Fruit fly (Drosophila melanogaster) whole organism, embryonic: ENCODE results near the gene CG13359.

ENCODE experiments used
- Antp ChIP-seq: fragments of 200-800 bp; sonication (Bioruptor generic); optimal IDR thresholded peaks from 3 replicates; lab custom pipeline; 2016; ENCODE audit warnings: missing biosample characterization, missing genetic modification characterization
- Atf6 ChIP-seq: fragments of 200-800 bp; sonication (Bioruptor generic); IDR thresholded peaks from 2 replicates; pipeline ENCODE4 v1.3.6; 2022; ENCODE audit warnings: missing biosample characterization, missing genetic modification characterization
- CG12155 ChIP-seq: fragments of 200-800 bp; sonication (Bioruptor generic); optimal IDR thresholded peaks from 3 replicates; lab custom pipeline; 2016; ENCODE audit warnings: missing biosample characterization, missing genetic modification characterization
- CG13296 ChIP-seq: fragments of 200-800 bp; sonication (Bioruptor generic); optimal IDR thresholded peaks from 3 replicates; lab custom pipeline; 2018; ENCODE audit warnings: missing biosample characterization, mild to moderate bottlenecking, missing genetic modification characterization
- CG15514 ChIP-seq: fragments of 200-800 bp; sonication (Bioruptor generic); optimal IDR thresholded peaks from 3 replicates; lab custom pipeline; 2017; ENCODE audit warnings: missing biosample characterization, missing genetic modification characterization, mild to moderate bottlenecking, moderate library complexity, missing genetic modification reagents
- CG17361 ChIP-seq: fragments of 200-800 bp; sonication (Bioruptor generic); IDR thresholded peaks from 3 replicates; pipeline ENCODE4 v1.3.6; 2022; ENCODE audit warnings: missing biosample characterization, missing genetic modification characterization
- CG17612 ChIP-seq: fragments of 200-800 bp; sonication (Bioruptor generic); IDR thresholded peaks from 2 replicates; pipeline ENCODE4 v1.3.6; 2022; ENCODE audit warnings: missing biosample characterization, missing genetic modification characterization
- CG18764 ChIP-seq: fragments of 200-800 bp; sonication (Bioruptor generic); optimal IDR thresholded peaks from 3 replicates; lab custom pipeline; 2016; ENCODE audit warnings: missing biosample characterization, missing genetic modification characterization
- CG2116 ChIP-seq: fragments of 200-800 bp; sonication (Bioruptor generic); optimal IDR thresholded peaks from 3 replicates; lab custom pipeline; 2018; ENCODE audit warnings: missing biosample characterization, mild to moderate bottlenecking, missing genetic modification characterization
- CG34376 ChIP-seq: fragments of 200-800 bp; sonication (Bioruptor generic); optimal IDR thresholded peaks from 2 replicates; lab custom pipeline; 2018; ENCODE audit warnings: missing biosample characterization, mild to moderate bottlenecking, missing genetic modification characterization
- CG43689 ChIP-seq: fragments of 200-800 bp; sonication (Bioruptor generic); IDR thresholded peaks from 2 replicates; pipeline ENCODE4 v1.3.6; 2022; ENCODE audit warnings: missing biosample characterization, missing genetic modification characterization
- CG7786 ChIP-seq: fragments of 200-800 bp; sonication (Bioruptor generic); optimal IDR thresholded peaks from 2 replicates; lab custom pipeline; 2016; ENCODE audit warnings: missing biosample characterization, missing genetic modification characterization
- CG7839 ChIP-seq: fragments of 200-800 bp; sonication (Bioruptor generic); optimal IDR thresholded peaks from 3 replicates; lab custom pipeline; 2018; ENCODE audit warnings: missing biosample characterization, mild to moderate bottlenecking, missing genetic modification characterization, moderate library complexity
- CG7987 ChIP-seq: fragments of 200-800 bp; sonication (Bioruptor generic); optimal IDR thresholded peaks from 2 replicates; lab custom pipeline; 2018; ENCODE audit warnings: missing biosample characterization, mild to moderate bottlenecking, missing genetic modification characterization, moderate library complexity
- CG8359 ChIP-seq: fragments of 200-800 bp; sonication (Bioruptor generic); optimal IDR thresholded peaks from 2 replicates; lab custom pipeline; 2017; ENCODE audit warnings: missing biosample characterization, mild to moderate bottlenecking, missing genetic modification characterization, borderline replicate concordance
- D19A ChIP-seq: fragments of 200-800 bp; optimal IDR thresholded peaks from 3 replicates; lab custom pipeline; 2019; ENCODE audit warnings: missing biosample characterization, mild to moderate bottlenecking, missing genetic modification characterization, moderate library complexity
- Deaf1 ChIP-seq: fragments of 200-800 bp; optimal IDR thresholded peaks from 3 replicates; lab custom pipeline; 2019; ENCODE audit warnings: missing biosample characterization, mild to moderate bottlenecking, missing genetic modification characterization, moderate library complexity
- Dfd ChIP-seq, 2 experiments: fragments of >200 bp; optimal IDR thresholded peaks; 2 replicates each; lab custom pipeline; 2017; ENCODE audit warnings: missing biosample characterization in 2 of 2, missing genetic modification characterization in 2 of 2
- Dref ChIP-seq: fragments of 200-800 bp; sonication (Bioruptor generic); IDR thresholded peaks from 2 replicates; pipeline ENCODE4 v1.3.6; 2022; ENCODE audit warnings: missing biosample characterization, missing genetic modification characterization
- E2f2 ChIP-seq: fragments of 200-800 bp; sonication (Bioruptor generic); IDR thresholded peaks from 2 replicates; pipeline ENCODE4 v1.3.6; 2022; ENCODE audit warnings: missing biosample characterization, missing genetic modification characterization
- Ets97D ChIP-seq: fragments of 200-800 bp; sonication (Bioruptor generic); optimal IDR thresholded peaks from 3 replicates; lab custom pipeline; 2016; ENCODE audit warnings: missing biosample characterization, missing genetic modification characterization
- Lhr ChIP-seq: fragments of 200-800 bp; sonication (Bioruptor generic); optimal IDR thresholded peaks from 3 replicates; lab custom pipeline; 2017; ENCODE audit warnings: mild to moderate bottlenecking, missing biosample characterization, missing genetic modification reagents, missing genetic modification characterization
- Mes4 ChIP-seq: fragments of 200-800 bp; sonication (Bioruptor generic); optimal IDR thresholded peaks from 2 replicates; lab custom pipeline; 2016; ENCODE audit warnings: missing biosample characterization, missing genetic modification characterization
- Nf-YA ChIP-seq: fragments of 200-800 bp; sonication (Bioruptor generic); IDR thresholded peaks from 2 replicates; pipeline ENCODE4 v1.3.6; 2022; ENCODE audit warnings: missing biosample characterization, missing genetic modification characterization
- Nf-YB ChIP-seq: fragments of 200-800 bp; sonication (Bioruptor generic); optimal IDR thresholded peaks from 3 replicates; lab custom pipeline; 2019; ENCODE audit warnings: missing biosample characterization, mild to moderate bottlenecking, missing genetic modification characterization, moderate library complexity
- Pdp1 ChIP-seq, 2 experiments: fragments of 200-800 bp; sonication (Bioruptor generic); optimal IDR thresholded peaks; 3 replicates each; lab custom pipeline; 2016; ENCODE audit warnings: missing biosample characterization in 2 of 2, missing genetic modification characterization in 2 of 2, mild to moderate bottlenecking in 1 of 2, moderate library complexity in 1 of 2
- Trl ChIP-seq, 3 experiments: fragments of >200 bp in 2 of 3; fragments of 200-800 bp in 1 of 3; sonication (Bioruptor generic) in 1 of 3; optimal IDR thresholded peaks; 2 replicates in 1 of 3; 3 replicates in 2 of 3; lab custom pipeline; 2016 to 2017; ENCODE audit warnings: missing biosample characterization in 1 of 3, missing genetic modification characterization in 1 of 3
- Xbp1 ChIP-seq: fragments of 200-800 bp; sonication (Bioruptor generic); optimal IDR thresholded peaks from 3 replicates; lab custom pipeline; 2016; ENCODE audit warnings: missing biosample characterization, mild to moderate bottlenecking, missing genetic modification characterization
- ac ChIP-seq: fragments of 200-800 bp; sonication (Bioruptor generic); optimal IDR thresholded peaks from 3 replicates; lab custom pipeline; 2017; ENCODE audit warnings: missing biosample characterization, mild to moderate bottlenecking, missing genetic modification characterization
- ash1 ChIP-seq: fragments of 200-800 bp; sonication (Bioruptor generic); optimal IDR thresholded peaks from 2 replicates; lab custom pipeline; 2018; ENCODE audit warnings: missing biosample characterization, mild to moderate bottlenecking, missing genetic modification characterization
- ato ChIP-seq: fragments of 200-800 bp; sonication (Bioruptor generic); IDR thresholded peaks from 2 replicates; pipeline ENCODE4 v1.3.6; 2022; ENCODE audit warnings: missing biosample characterization, missing genetic modification characterization; ENCODE audit not compliant: partially characterized antibody
- bbx ChIP-seq: fragments of 200-800 bp; sonication (Bioruptor generic); IDR thresholded peaks from 2 replicates; pipeline ENCODE4 v1.3.6; 2022; ENCODE audit warnings: missing biosample characterization, missing genetic modification characterization; ENCODE audit not compliant: partially characterized antibody
- cas ChIP-seq: fragments of 200-800 bp; sonication (Bioruptor generic); IDR thresholded peaks from 2 replicates; pipeline ENCODE4 v1.3.6; 2022; ENCODE audit warnings: missing biosample characterization, missing genetic modification characterization
- ewg ChIP-seq: fragments of 200-800 bp; sonication (Bioruptor generic); optimal IDR thresholded peaks from 3 replicates; lab custom pipeline; 2017; ENCODE audit warnings: mild to moderate bottlenecking, missing biosample characterization, missing genetic modification reagents, missing genetic modification characterization
- fd64A ChIP-seq: fragments of 200-800 bp; sonication (Bioruptor generic); optimal IDR thresholded peaks from 3 replicates; lab custom pipeline; 2018; ENCODE audit warnings: missing biosample characterization, mild to moderate bottlenecking, missing genetic modification characterization
- ftz-f1 ChIP-seq: fragments of 200-800 bp; sonication (Bioruptor generic); optimal IDR thresholded peaks from 2 replicates; lab custom pipeline; 2016; ENCODE audit warnings: missing biosample characterization, missing genetic modification characterization
- gcm2 ChIP-seq: fragments of 200-800 bp; sonication (Bioruptor generic); optimal IDR thresholded peaks from 2 replicates; lab custom pipeline; 2016; ENCODE audit warnings: missing biosample characterization, missing genetic modification characterization
- grau ChIP-seq: fragments of 200-800 bp; optimal IDR thresholded peaks from 3 replicates; lab custom pipeline; 2019; ENCODE audit warnings: missing biosample characterization, mild to moderate bottlenecking, missing genetic modification characterization, moderate library complexity
- her ChIP-seq: fragments of 200-800 bp; sonication (Bioruptor generic); optimal IDR thresholded peaks from 2 replicates; lab custom pipeline; 2016; ENCODE audit warnings: missing biosample characterization, missing genetic modification characterization
- ind ChIP-seq: fragments of 200-800 bp; sonication (Bioruptor generic); optimal IDR thresholded peaks from 3 replicates; lab custom pipeline; 2016; ENCODE audit warnings: missing biosample characterization, missing genetic modification characterization
- jumu ChIP-seq: fragments of 200-800 bp; sonication (Bioruptor generic); optimal IDR thresholded peaks from 3 replicates; lab custom pipeline; 2016; ENCODE audit warnings: missing biosample characterization, missing genetic modification characterization
- mld ChIP-seq: fragments of 200-800 bp; sonication (Bioruptor generic); IDR thresholded peaks from 3 replicates; pipeline ENCODE4 v1.3.6; 2022; ENCODE audit warnings: missing biosample characterization, missing genetic modification characterization; ENCODE audit not compliant: partially characterized antibody
- nau ChIP-seq: fragments of 200-800 bp; sonication (Bioruptor generic); optimal IDR thresholded peaks from 3 replicates; lab custom pipeline; 2017; ENCODE audit warnings: missing biosample characterization, mild to moderate bottlenecking, missing genetic modification characterization, missing genetic modification reagents
- onecut ChIP-seq: fragments of 200-800 bp; sonication (Bioruptor generic); IDR thresholded peaks from 2 replicates; pipeline ENCODE4 v1.3.6; 2022; ENCODE audit warnings: missing biosample characterization, missing genetic modification characterization
- rib ChIP-seq: fragments of 200-800 bp; sonication (Bioruptor generic); IDR thresholded peaks from 2 replicates; pipeline ENCODE4 v1.3.6; 2022; ENCODE audit warnings: missing biosample characterization, missing genetic modification characterization
- run ChIP-seq: fragments of 200-800 bp; sonication (Bioruptor generic); optimal IDR thresholded peaks from 3 replicates; lab custom pipeline; 2018; ENCODE audit warnings: missing biosample characterization, mild to moderate bottlenecking, missing genetic modification characterization
- sens ChIP-seq: fragments of 200-800 bp; sonication (Bioruptor generic); peaks from one replicate; lab custom pipeline; 2016; ENCODE audit warnings: missing biosample characterization, missing genetic modification characterization
- sna ChIP-seq: fragments of 200-800 bp; sonication (Bioruptor generic); IDR thresholded peaks from 2 replicates; pipeline ENCODE4 v1.3.6; 2022; ENCODE audit warnings: missing biosample characterization, missing genetic modification characterization; ENCODE audit not compliant: partially characterized antibody
- stwl ChIP-seq: fragments of 200-800 bp; sonication (Bioruptor generic); optimal IDR thresholded peaks from 3 replicates; lab custom pipeline; 2018; ENCODE audit warnings: missing biosample characterization, mild to moderate bottlenecking, missing genetic modification characterization, moderate library complexity
- zfh1 ChIP-seq: fragments of 200-800 bp; sonication (Bioruptor generic); IDR thresholded peaks from 3 replicates; pipeline ENCODE4 v1.3.6; 2022; ENCODE audit warnings: missing biosample characterization, missing genetic modification characterization

CG13359 gene

DNA sequence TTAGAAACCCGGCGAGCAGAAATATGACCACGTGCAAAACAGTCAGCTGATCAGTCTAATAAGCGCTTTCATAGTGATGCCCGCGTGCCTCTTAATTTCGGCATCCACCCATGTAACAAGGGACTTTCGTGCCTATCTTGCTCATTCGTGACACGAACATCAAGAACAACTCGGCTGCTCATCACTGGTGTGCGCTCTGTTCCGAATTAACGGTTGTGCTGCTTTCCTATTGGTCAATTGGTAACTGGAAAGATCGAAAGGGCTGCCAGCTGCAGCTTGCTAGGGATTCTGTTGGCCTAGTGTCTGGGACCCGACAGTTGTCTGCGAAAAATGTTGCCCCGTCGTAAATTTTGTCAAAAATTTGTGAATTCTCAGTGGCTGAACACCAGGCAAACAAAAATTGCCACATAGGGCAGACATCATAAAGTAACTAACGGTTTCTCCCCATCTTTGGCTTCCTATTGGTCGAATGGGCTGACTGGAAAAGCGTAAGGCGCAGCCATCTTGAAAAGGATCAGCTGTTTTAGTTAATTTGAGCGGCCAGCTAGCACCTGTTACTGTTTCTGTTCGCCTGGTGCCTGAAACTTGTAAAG is 6.8 kb downstream of the CG13359 start (continued):
- TF ChIP-seq CG8359 (GFP tag; lab: Kevin White, UChicago) (no peak), zfh1 (GFP tag; lab: Robert Waterston, UW) (no peak), ind (GFP tag; lab: Kevin White, UChicago) (no peak), ato (peak; percentile 94), E2f2 (GFP tag; lab: Robert Waterston, UW) (peak; percentile 22; the same call in 1 of the 2 replicates), D19A (no peak), bbx (peak; percentile 98), Dref (no peak), onecut (GFP tag; lab: Robert Waterston, UW) (no peak), ash1 (GFP tag; lab: Kevin White, UChicago) (no peak), fd64A (GFP tag; lab: Kevin White, UChicago) (peak; percentile 21), Nf-YA (peak; percentile 76), ewg (no peak), CG7839 (no peak), Deaf1 (peak; percentile 73), CG12155 (GFP tag; lab: Kevin White, UChicago) (no peak), Antp (no peak), Atf6 (GFP tag; lab: Robert Waterston, UW) (no peak), Nf-YB (GFP tag; lab: Kevin White, UChicago) (peak; percentile 98), CG13296 (GFP tag; lab: Kevin White, UChicago) (peak; percentile 8), cas (GFP tag; lab: Robert Waterston, UW) (no peak), Mes4 (GFP tag; lab: Kevin White, UChicago) (no peak), gcm2 (GFP tag; lab: Kevin White, UChicago) (no peak), sna (peak; percentile 96), CG17612 (GFP tag; lab: Robert Waterston, UW) (no peak), run (tag; lab: Kevin White, UChicago) (no peak), CG7786 (no peak), ftz-f1 (GFP tag; lab: Kevin White, UChicago) (peak; percentile 15), sens (peak; percentile 68), Xbp1 (GFP tag; lab: Kevin White, UChicago) (peak; percentile 34), CG7987 (GFP tag; lab: Kevin White, UChicago) (peak; percentile 44), Ets97D (GFP tag; lab: Kevin White, UChicago) (no peak), Trl (optimal IDR thresholded peaks at IDR 0.05; lab: Kevin White, UChicago) (no peak), Trl (GFP tag; optimal IDR thresholded peaks at IDR 0.05; lab: Kevin White, UChicago) (no peak), mld (GFP tag; lab: Robert Waterston, UW) (peak; percentile 96), Pdp1 (GFP tag; optimal IDR thresholded peaks at IDR 0.05; lab: Kevin White, UChicago) (peak in 1 of 2 experiments; percentile 90), rib (GFP tag; lab: Robert Waterston, UW) (peak; percentile 46; the same call in 1 of the 2 replicates), her (GFP tag; lab: Kevin White, UChicago) (no peak), stwl (tag; lab: Kevin White, UChicago) (no peak), jumu (no peak), nau (no peak), CG15514 (GFP tag; lab: Kevin White, UChicago) (peak; percentile 18), CG18764 (no peak), Lhr (GFP tag; lab: Kevin White, UChicago) (peak; percentile 100), grau (tag; lab: Kevin White, UChicago) (peak; percentile 22), CG34376 (GFP tag; lab: Kevin White, UChicago) (peak; percentile 31), CG2116 (GFP tag; lab: Kevin White, UChicago) (no peak), CG17361 (no peak), Dfd (GFP tag; optimal IDR thresholded peaks at IDR 0.05; lab: Kevin White, UChicago) (no peak), ac (GFP tag; lab: Kevin White, UChicago) (no peak), CG43689 (GFP tag; lab: Robert Waterston, UW) (no peak)
